Worm (Caenorhabditis elegans): ENCODE data around the gene ugt-5.

ugt-5 gene

ce11 chrV:12819155-12819554 lies 26.4 kb upstream of the ugt-5 start:
- no peak for TF ChIP-seq nhr-232 (tag; optimal IDR thresholded peaks at IDR 0.05)
- TF ChIP-seq tbx-7 (tag; optimal IDR thresholded peaks at IDR 0.05) = no peak
- TF ChIP-seq ceh-2 (tag; optimal IDR thresholded peaks at IDR 0.05) = peak; percentile 13
- no peak for TF ChIP-seq sox-4 (tag; optimal IDR thresholded peaks at IDR 0.05)
- TF ChIP-seq ets-4 (tag; optimal IDR thresholded peaks at IDR 0.05) = no peak
- TF ChIP-seq syd-9 (tag; optimal IDR thresholded peaks at IDR 0.05) = peak; percentile 20
- no peak for TF ChIP-seq sdc-2 (tag; optimal IDR thresholded peaks at IDR 0.05)
- no peak for TF ChIP-seq pat-9 (tag; optimal IDR thresholded peaks at IDR 0.05)
- no peak for TF ChIP-seq odd-2 (tag; optimal IDR thresholded peaks at IDR 0.05)
- no peak for TF ChIP-seq ztf-16 (tag; optimal IDR thresholded peaks at IDR 0.05)
- no peak for TF ChIP-seq nfya-1 (tag; optimal IDR thresholded peaks at IDR 0.05)
- TF ChIP-seq ceh-31 (tag; optimal IDR thresholded peaks at IDR 0.05) = no peak
- TF ChIP-seq tbx-2 (tag; optimal IDR thresholded peaks at IDR 0.05) = peak; percentile 20
- no peak for TF ChIP-seq F13H6.1 (tag; optimal IDR thresholded peaks at IDR 0.05)
- TF ChIP-seq fkh-6 (tag; optimal IDR thresholded peaks at IDR 0.05) = no peak
- TF ChIP-seq ceh-34 (tag; optimal IDR thresholded peaks at IDR 0.05) = no peak
- no peak for TF ChIP-seq ref-2 (tag; optimal IDR thresholded peaks at IDR 0.05)
- TF ChIP-seq elt-4 (tag; optimal IDR thresholded peaks at IDR 0.05) = no peak
- no peak for TF ChIP-seq unc-86 (tag; optimal IDR thresholded peaks at IDR 0.05)
- TF ChIP-seq ceh-24 (tag; optimal IDR thresholded peaks at IDR 0.05) = no peak
- TF ChIP-seq ahr-1 (tag; optimal IDR thresholded peaks at IDR 0.05) = no peak
- TF ChIP-seq K09A11.1 (tag; optimal IDR thresholded peaks at IDR 0.05; ENCODE audit: insufficient read depth) = no peak
- no peak for TF ChIP-seq ceh-48 (tag; optimal IDR thresholded peaks at IDR 0.05)
- TF ChIP-seq sox-2 (GFP tag; IDR thresholded peaks at IDR 0.05) = no peak
- no peak for TF ChIP-seq nhr-11 (tag; optimal IDR thresholded peaks at IDR 0.05)
- TF ChIP-seq hlh-8 (tag; optimal IDR thresholded peaks at IDR 0.05) = no peak
- no peak for TF ChIP-seq pqm-1 (tag; optimal IDR thresholded peaks at IDR 0.05)
- TF ChIP-seq dmd-4 (tag; optimal IDR thresholded peaks at IDR 0.05; ENCODE audit: borderline replicate concordance) = no peak
- peak; percentile 4 for TF ChIP-seq ceh-14 (tag; optimal IDR thresholded peaks at IDR 0.05)
- TF ChIP-seq hlh-15 (tag; optimal IDR thresholded peaks at IDR 0.05) = no peak
- no peak for TF ChIP-seq Y22D7AL.16 (tag; optimal IDR thresholded peaks at IDR 0.05)
- TF ChIP-seq hlh-6 (tag; optimal IDR thresholded peaks at IDR 0.05) = peak; percentile 41
- TF ChIP-seq fkh-10 (GFP tag; optimal IDR thresholded peaks at IDR 0.05) = no peak
- no peak for TF ChIP-seq ceh-9 (tag; optimal IDR thresholded peaks at IDR 0.05)
- no peak for TF ChIP-seq ceh-45 (GFP tag; IDR thresholded peaks at IDR 0.05)
- no peak for TF ChIP-seq C08G9.2 (tag; optimal IDR thresholded peaks at IDR 0.05)
- no peak for TF ChIP-seq ceh-19 (GFP tag; optimal IDR thresholded peaks at IDR 0.05)
- TF ChIP-seq hlh-13 (GFP tag; optimal IDR thresholded peaks at IDR 0.05) = no peak
- no peak for TF ChIP-seq rnt-1 (tag; optimal IDR thresholded peaks at IDR 0.05)
- TF ChIP-seq unc-42 (tag; optimal IDR thresholded peaks at IDR 0.05) = no peak
- TF ChIP-seq unc-3 (GFP tag; conservative IDR thresholded peaks at IDR 0.05) = no peak
- no peak for TF ChIP-seq unc-3 (tag; optimal IDR thresholded peaks at IDR 0.05)
- no peak for TF ChIP-seq madf-2 (tag; optimal IDR thresholded peaks at IDR 0.05)
- TF ChIP-seq ceh-6 (GFP tag; optimal IDR thresholded peaks at IDR 0.05) = no peak
- no peak for TF ChIP-seq pha-2 (tag; optimal IDR thresholded peaks at IDR 0.05)
- TF ChIP-seq lin-11 (tag; optimal IDR thresholded peaks at IDR 0.05) = no peak

All from whole organism, late embryonic.